Fruit fly (Drosophila melanogaster) whole organism: Measurements from ENCODE around the gene CG14693.

Source experiments
- CG8478 ChIP-seq: fragments of >200 bp; optimal IDR thresholded peaks from 2 replicates; lab custom pipeline; 2018; ENCODE audit warnings: inconsistent platforms
- Dll ChIP-seq: fragments of >200 bp; optimal IDR thresholded peaks from 2 replicates; lab custom pipeline; 2017
- EcR ChIP-seq, 2 experiments: fragments of >200 bp; optimal IDR thresholded peaks; 2 replicates each; lab custom pipeline; 2017; ENCODE audit warnings: missing biosample characterization in 2 of 2, missing genetic modification characterization in 2 of 2, missing genetic modification reagents in 2 of 2
- pan ChIP-seq: fragments of >200 bp; optimal IDR thresholded peaks from 2 replicates; lab custom pipeline; 2017
- psq ChIP-seq: fragments of >200 bp; optimal IDR thresholded peaks from 2 replicates; lab custom pipeline; 2017
- usp ChIP-seq: fragments of >200 bp; optimal IDR thresholded peaks from 2 replicates; lab custom pipeline; 2017; ENCODE audit warnings: missing biosample characterization, missing genetic modification characterization, mixed read lengths

The CG14693 gene

DNA sequence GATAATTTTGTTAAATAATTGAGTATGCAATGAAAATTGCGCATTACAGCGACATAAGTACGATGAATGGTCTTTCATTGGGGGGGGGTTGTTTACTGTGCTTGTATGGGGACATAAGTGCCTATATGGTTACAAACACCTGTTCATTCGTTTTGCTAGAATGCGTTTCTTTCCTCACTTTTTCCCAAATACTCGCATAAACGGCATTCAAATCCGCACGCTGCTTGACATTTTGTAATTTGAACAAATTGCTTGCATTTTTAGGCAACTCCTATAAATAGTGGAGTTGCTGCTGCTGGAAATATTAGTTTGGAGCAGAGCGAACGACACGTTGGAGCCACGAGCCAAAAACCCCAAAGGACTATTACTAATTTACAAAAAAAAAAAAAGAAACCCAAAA, 35.6 kb downstream of the CG14693 start, which contains the start of gene Desi:
TSS of gene Desi (plus strand) at position 301 of the 400 bp plus-strand sequence.
- TF ChIP-seq EcR (GFP tag; optimal IDR thresholded peaks at IDR 0.05; lab: Kevin White, UChicago) (no peak), pan (lab: Kevin White, UChicago) (no peak), Dll (no peak), usp (GFP tag; lab: Kevin White, UChicago) (no peak), CG8478 (lab: Kevin White, UChicago) (no peak), psq (lab: Kevin White, UChicago) (no peak)

DNA sequence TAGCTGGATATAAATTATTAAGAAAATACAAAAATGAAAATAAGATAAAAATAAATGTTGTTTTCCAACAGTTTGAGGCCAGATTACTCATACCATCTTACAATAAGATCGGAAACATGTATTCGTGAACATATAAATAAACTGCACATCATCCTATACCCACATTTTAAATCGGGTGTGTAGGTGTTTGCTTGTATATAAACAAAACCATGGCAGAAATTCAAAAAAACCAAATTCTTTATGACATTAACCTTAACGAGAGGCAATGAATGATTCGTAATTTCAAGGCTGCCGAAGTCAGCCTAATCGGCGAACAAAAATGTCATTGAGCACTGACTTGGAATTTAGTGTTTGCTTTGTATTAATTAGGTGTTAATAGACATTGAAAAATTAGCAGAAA, 36.7 kb downstream of the CG14693 start:
- TF ChIP-seq usp (GFP tag; lab: Kevin White, UChicago) = no peak
- no peak for TF ChIP-seq psq (lab: Kevin White, UChicago)
- no peak for TF ChIP-seq EcR (GFP tag; optimal IDR thresholded peaks at IDR 0.05; lab: Kevin White, UChicago)
- TF ChIP-seq pan (lab: Kevin White, UChicago) = no peak
- TF ChIP-seq Dll = no peak
- no peak for TF ChIP-seq CG8478 (lab: Kevin White, UChicago)

DNA sequence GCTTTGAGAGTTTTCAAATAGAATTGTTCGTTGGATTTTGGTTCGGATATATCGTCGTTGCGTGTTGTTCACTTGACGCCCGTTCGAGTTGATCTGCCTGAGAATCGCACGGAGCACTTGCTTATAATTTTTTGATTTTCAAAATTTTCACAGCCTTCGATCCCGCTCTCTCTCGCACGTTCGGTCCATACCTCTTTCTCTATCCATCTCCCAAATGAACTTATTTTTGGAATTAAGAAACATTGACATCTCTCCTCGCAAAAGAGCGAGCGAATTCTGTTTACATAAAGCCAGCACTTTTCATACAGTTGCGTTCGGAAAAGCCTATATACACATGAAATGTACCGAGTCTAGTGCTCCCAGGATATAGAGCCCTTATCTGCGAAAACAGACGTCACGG, 37.6 kb downstream of the CG14693 start, which contains the start of the genes CG45076, CG45078 and fau:
TSS of gene CG45076 (minus strand) at position 101 of the 400 bp plus-strand sequence.
TSS of gene CG45078 (minus strand) at position 101 of the 400 bp plus-strand sequence.
TSS of gene fau (minus strand) at position 101 of the 400 bp plus-strand sequence.
- no peak for TF ChIP-seq usp (GFP tag; lab: Kevin White, UChicago)
- no peak for TF ChIP-seq psq (lab: Kevin White, UChicago)
- no peak for TF ChIP-seq pan (lab: Kevin White, UChicago)

DNA sequence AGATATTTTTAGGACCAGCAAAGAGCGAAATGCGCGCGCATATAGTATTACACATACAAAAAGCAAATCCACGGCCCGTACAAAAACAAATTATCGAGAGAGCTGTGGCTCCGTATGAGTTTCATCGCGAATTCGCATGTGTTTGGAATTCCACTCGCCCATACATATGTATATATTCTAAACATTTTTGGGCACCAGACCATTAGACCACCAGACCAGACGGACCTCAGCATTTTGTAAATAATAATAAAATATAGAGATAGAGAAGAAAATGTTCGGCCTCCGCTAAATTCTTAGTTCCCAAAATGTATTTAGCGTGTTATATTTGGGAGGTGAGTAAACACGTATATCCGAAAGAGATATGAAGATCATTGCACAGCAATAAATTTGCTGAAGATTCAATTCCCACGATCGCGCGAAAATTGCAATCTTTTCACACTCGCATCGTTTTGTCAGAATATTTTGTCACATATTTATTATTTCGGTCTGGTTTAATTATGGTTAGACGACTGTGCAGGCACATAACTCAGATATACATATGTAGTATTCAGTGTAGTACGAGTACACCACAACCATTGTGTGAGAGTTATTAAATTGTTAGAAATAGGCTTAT, 38.7 kb downstream of the CG14693 start:
- TF ChIP-seq usp (GFP tag; lab: Kevin White, UChicago) (no peak), pan (lab: Kevin White, UChicago) (no peak), psq (lab: Kevin White, UChicago) (no peak), Dll (no peak), EcR (GFP tag; optimal IDR thresholded peaks at IDR 0.05; lab: Kevin White, UChicago) (no peak), CG8478 (lab: Kevin White, UChicago) (no peak)

DNA sequence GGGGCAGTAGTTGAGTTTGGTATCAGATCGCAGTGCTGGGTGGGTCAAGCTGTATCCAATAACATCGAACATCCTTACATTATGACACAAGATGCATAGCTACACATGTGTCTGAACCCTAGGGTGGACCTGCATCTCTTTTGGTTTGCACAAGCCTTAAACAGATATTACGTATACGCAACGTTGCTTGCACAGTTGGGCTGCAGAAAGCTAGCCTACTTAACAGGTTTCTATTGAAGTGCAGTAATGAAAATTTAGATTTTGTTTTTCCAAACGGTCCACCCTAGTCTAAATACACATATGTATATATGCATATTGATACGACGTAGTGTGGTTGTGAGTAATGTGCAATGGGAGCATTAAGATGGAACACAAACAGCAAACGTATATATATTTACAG, 39.6 kb downstream of the CG14693 start:
- TF ChIP-seq CG8478 (lab: Kevin White, UChicago) = no peak

DNA sequence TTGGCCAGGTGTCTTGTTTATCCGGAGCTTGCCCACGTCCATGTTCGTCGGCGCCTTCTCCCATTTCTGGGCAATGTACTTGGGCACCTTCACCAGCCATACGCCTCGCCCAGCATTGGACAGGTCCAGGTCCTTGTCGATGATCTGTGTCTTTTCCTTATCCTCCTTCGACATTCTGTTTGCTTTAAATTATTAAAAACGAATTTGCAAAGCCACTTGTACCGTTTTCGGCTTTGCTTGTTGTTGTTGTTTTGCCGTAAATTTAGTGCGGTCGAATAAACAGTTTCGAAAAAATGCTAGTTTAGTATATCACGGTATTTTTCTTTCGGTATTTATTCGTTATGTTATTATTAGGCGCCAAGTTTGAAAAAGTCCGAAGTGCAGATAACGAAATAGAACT, 47.3 kb downstream of the CG14693 start, which contains the start of gene TfIIFbeta:
TSS of gene TfIIFbeta (minus strand) at position 279 of the 400 bp plus-strand sequence.
- TF ChIP-seq EcR (GFP tag; optimal IDR thresholded peaks at IDR 0.05; lab: Kevin White, UChicago) (no peak), usp (GFP tag; lab: Kevin White, UChicago) (no peak), CG8478 (lab: Kevin White, UChicago) (no peak), pan (lab: Kevin White, UChicago) (no peak), Dll (no peak), psq (lab: Kevin White, UChicago) (no peak)

DNA sequence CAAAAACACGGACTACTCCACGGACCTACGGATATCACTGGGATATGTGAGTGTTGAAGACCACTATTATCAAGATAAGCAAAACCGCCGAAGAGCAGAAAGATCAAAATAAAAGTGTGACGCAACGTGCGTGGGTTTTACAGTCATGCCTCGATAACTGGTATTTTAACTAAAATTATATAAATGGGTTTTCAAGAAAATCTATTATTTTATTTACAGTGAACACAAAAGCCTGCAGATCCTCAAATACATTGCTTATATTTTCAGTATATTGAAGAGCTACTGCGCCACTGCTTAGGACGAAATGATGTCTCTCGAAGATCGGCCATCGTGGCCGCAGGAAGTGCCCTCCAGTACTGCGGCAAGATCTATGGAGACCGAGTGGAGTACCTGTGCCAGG, 52.9 kb downstream of the CG14693 start:
- TF ChIP-seq CG8478 (lab: Kevin White, UChicago) (no peak), psq (lab: Kevin White, UChicago) (no peak), Dll (no peak), EcR (GFP tag; optimal IDR thresholded peaks at IDR 0.05; lab: Kevin White, UChicago) (no peak), usp (GFP tag; lab: Kevin White, UChicago) (no peak), pan (lab: Kevin White, UChicago) (no peak)
